Fruit fly (Drosophila melanogaster) whole organism: Measurements from ENCODE around the gene to.

Experiments
- CG8478 ChIP-seq: fragments of >200 bp; optimal IDR thresholded peaks from 2 replicates; lab custom pipeline; 2018; ENCODE audit warnings: inconsistent platforms
- Dll ChIP-seq: fragments of >200 bp; optimal IDR thresholded peaks from 2 replicates; lab custom pipeline; 2017
- EcR ChIP-seq, 2 experiments: fragments of >200 bp; optimal IDR thresholded peaks; 2 replicates each; lab custom pipeline; 2017; ENCODE audit warnings: missing biosample characterization in 2 of 2, missing genetic modification characterization in 2 of 2, missing genetic modification reagents in 2 of 2
- pan ChIP-seq: fragments of >200 bp; optimal IDR thresholded peaks from 2 replicates; lab custom pipeline; 2017
- psq ChIP-seq: fragments of >200 bp; optimal IDR thresholded peaks from 2 replicates; lab custom pipeline; 2017
- usp ChIP-seq: fragments of >200 bp; optimal IDR thresholded peaks from 2 replicates; lab custom pipeline; 2017; ENCODE audit warnings: missing biosample characterization, missing genetic modification characterization, mixed read lengths

DNA sequence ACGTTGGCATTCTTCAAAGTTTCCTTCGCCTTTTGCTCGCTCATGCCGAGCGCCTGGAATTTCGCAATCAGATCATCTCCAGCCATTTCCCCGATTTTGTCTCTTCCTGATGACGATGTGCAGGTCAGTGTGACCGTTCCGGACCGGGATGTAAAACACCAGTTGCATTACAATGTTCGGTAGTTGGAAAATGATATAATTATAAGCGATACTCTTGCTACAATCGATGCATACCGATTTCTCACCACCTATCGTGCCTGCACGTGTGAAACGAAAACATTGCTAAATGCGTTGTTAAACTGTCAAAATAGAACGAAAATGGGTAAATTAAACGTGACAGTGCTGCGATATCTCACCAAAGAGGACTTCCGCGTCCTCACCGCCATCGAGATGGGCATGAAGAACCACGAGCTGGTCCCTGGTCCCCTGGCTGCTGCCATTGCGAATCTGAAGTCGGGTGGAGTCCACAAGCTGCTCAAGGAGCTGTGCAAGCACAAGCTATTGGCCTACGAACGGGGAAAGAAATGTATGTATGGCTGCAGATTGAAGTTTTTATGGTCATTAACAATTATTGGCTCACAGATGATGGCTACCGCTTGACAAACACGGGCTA is 25.7 kb downstream of the to start, which contains the start of the genes GlnRS and RIOK2:
- no peak for TF ChIP-seq Dll
- no peak for TF ChIP-seq psq
- TF ChIP-seq usp (GFP tag; lab: Kevin White, UChicago) = no peak
- no peak for TF ChIP-seq pan (lab: Kevin White, UChicago)
- no peak for TF ChIP-seq EcR (GFP tag; optimal IDR thresholded peaks at IDR 0.05; lab: Kevin White, UChicago)
- no peak for TF ChIP-seq CG8478
